Worm (Caenorhabditis elegans): ENCODE data around the gene cpn-2.

DNA sequence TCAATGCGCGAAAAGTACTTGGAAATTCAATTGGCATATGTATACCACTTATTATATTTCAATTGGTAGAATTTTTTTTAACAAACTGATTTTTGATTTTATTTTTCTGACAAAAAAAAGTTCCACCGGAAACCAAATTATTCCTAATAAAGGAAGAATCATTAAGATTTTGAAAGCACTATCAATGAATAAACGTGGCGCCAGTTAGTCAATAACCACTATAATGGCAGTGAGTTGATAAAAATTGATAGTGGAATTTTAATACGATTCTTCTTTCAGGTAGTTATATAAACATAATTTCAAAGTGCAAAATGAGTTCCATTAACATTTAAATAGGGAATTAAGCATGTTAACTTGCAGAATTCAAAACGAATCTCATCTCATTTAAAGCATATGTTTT, 31.9 kb upstream of the cpn-2 start, which contains the start of gene col-69:
- TF ChIP-seq hlh-17 (GFP tag; optimal IDR thresholded peaks at IDR 0.05; ENCODE audit: borderline replicate concordance) (no peak), zag-1 (tag; optimal IDR thresholded peaks at IDR 0.05) (no peak), ztf-11 (tag; optimal IDR thresholded peaks at IDR 0.05) (no peak), nhr-11 (tag; optimal IDR thresholded peaks at IDR 0.05) (no peak), mep-1 (tag; optimal IDR thresholded peaks at IDR 0.05) (no peak), fkh-10 (GFP tag; optimal IDR thresholded peaks at IDR 0.05) (no peak), blmp-1 (tag; optimal IDR thresholded peaks at IDR 0.05) (no peak), efl-1 (optimal IDR thresholded peaks at IDR 0.05) (no peak), efl-1 (GFP tag; optimal IDR thresholded peaks at IDR 0.05 in 1 of 2) (peak in 1 of 2 experiments; percentile 17), dpl-1 (GFP tag; optimal IDR thresholded peaks at IDR 0.05) (no peak), vab-15 (tag; optimal IDR thresholded peaks at IDR 0.05) (no peak), mdl-1 (tag; optimal IDR thresholded peaks at IDR 0.05) (no peak), pqm-1 (tag; optimal IDR thresholded peaks at IDR 0.05) (no peak)
